Worm (Caenorhabditis elegans): ENCODE data around the gene Y66D12A.16.

ce11 chrIII:11510826-11511225 is 12.5 kb upstream of the Y66D12A.16 start:
- TF ChIP-seq T23F11.4 (GFP tag; optimal IDR thresholded peaks at IDR 0.05) (no peak), sox-4 (tag; optimal IDR thresholded peaks at IDR 0.05) (no peak), nfya-1 (tag; optimal IDR thresholded peaks at IDR 0.05) (no peak), gmeb-2 (tag; optimal IDR thresholded peaks at IDR 0.05) (no peak), ceh-30 (tag; optimal IDR thresholded peaks at IDR 0.05) (no peak), ama-1 (optimal IDR thresholded peaks at IDR 0.05) (no peak), che-1 (tag; optimal IDR thresholded peaks at IDR 0.05) (no peak), pha-4 (tag; optimal IDR thresholded peaks at IDR 0.05) (no peak), zip-5 (tag; optimal IDR thresholded peaks at IDR 0.05) (no peak), nhr-11 (tag; optimal IDR thresholded peaks at IDR 0.05) (no peak), rnt-1 (tag; optimal IDR thresholded peaks at IDR 0.05) (no peak), dmd-4 (tag; optimal IDR thresholded peaks at IDR 0.05; ENCODE audit: borderline replicate concordance) (no peak), F13H6.1 (tag; optimal IDR thresholded peaks at IDR 0.05) (no peak), elt-2 (tag; optimal IDR thresholded peaks at IDR 0.05) (no peak)
